In the genomic region with DNA sequence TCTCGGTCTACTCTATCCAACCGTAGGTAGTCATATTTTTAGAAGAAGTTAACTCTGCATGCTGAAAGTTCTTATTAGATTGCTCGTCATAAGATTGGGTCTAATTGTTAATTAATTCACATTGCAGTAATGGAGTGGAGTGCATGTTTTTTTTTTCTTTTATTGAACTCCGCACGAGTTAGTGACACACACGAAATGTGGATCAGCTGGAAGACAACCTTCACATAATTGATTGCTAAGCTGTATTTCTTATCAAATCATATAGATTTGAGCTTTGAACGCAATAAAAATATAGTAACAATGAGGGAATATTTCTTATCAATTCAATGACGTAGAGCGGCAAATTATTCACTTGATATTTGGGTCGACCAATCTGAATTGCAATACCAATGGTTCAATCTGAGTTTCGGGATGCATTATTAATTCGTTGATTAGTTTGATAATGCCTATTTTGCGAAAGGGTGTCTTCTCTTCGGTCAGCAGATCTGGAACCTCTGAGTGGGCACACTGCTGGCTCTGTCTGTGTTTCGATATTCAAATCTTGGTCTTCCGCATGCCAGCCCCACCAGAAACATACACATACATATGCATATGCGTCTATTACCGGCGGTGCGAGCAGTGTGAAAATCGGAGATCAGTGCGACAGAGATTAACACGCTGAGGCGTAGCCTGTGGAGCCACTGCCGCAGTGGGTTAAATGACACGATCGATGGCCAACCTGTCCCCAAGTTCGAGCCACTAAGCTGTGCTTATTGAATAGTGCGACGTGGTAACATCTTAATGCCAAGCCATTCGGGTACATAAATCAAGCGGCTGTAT, we compare ENCODE assay signal across 1 fruit fly cellular context.
TF ChIP-seq lines count a peak whose summit lies in the region.

No protein-coding gene starts in this region.

TF ChIP-seq in whole organism, embryonic, 481 proteins besides CTCF, POLR2A, EP300 and RAD21 (continued from another document):
- TF ChIP-seq CG5180 (GFP tag; optimal IDR thresholded peaks at IDR 0.05; lab: Kevin White, UChicago), result no peak
- 0 out of 2 replicates have a peak, but pooled peaks have one; percentile 17 for TF ChIP-seq al (GFP tag; IDR thresholded peaks at IDR 0.05; lab: Robert Waterston, UW)
- no peak for TF ChIP-seq CG17802 (tag; optimal IDR thresholded peaks at IDR 0.05; lab: Kevin White, UChicago)
- no peak for TF ChIP-seq H15 (GFP tag; IDR thresholded peaks at IDR 0.05; lab: Robert Waterston, UW)
- no peak for TF ChIP-seq Kr (GFP tag; optimal IDR thresholded peaks at IDR 0.05; lab: Kevin White, UChicago)
- TF ChIP-seq CG14710 (tag; optimal IDR thresholded peaks at IDR 0.05; lab: Kevin White, UChicago), result no peak
- no peak for TF ChIP-seq CG12155 (GFP tag; optimal IDR thresholded peaks at IDR 0.05; lab: Kevin White, UChicago)
- no peak for TF ChIP-seq CG10321 (GFP tag; IDR thresholded peaks at IDR 0.05; lab: Robert Waterston, UW)
- TF ChIP-seq CG18599 (GFP tag; optimal IDR thresholded peaks at IDR 0.05; lab: Kevin White, UChicago), result peak; percentile 22
- no peak for TF ChIP-seq shn (GFP tag; optimal IDR thresholded peaks at IDR 0.05; lab: Kevin White, UChicago)
- no peak for TF ChIP-seq pfk (GFP tag; optimal IDR thresholded peaks at IDR 0.05; lab: Kevin White, UChicago)
- peak; percentile 20 for TF ChIP-seq CG10209 (GFP tag; optimal IDR thresholded peaks at IDR 0.05; lab: Kevin White, UChicago)
- TF ChIP-seq CG15601 (tag; optimal IDR thresholded peaks at IDR 0.05; lab: Kevin White, UChicago), result no peak
- TF ChIP-seq pzg (GFP tag; optimal IDR thresholded peaks at IDR 0.05; lab: Kevin White, UChicago), result no peak
- TF ChIP-seq lmd (GFP tag; IDR thresholded peaks at IDR 0.05; lab: Robert Waterston, UW), result peak; percentile 29; the same call in 1 of the 2 replicates
- TF ChIP-seq Max (GFP tag; optimal IDR thresholded peaks at IDR 0.05; lab: Kevin White, UChicago), result peak; percentile 9
- no peak for TF ChIP-seq tna (GFP tag; IDR thresholded peaks at IDR 0.05; lab: Robert Waterston, UW; ENCODE audit: partially characterized antibody)
- no peak for TF ChIP-seq otp (GFP tag; IDR thresholded peaks at IDR 0.05; lab: Robert Waterston, UW)
- TF ChIP-seq zfh2 (GFP tag; optimal IDR thresholded peaks at IDR 0.05; lab: Kevin White, UChicago), result peak; percentile 15
- no peak for TF ChIP-seq CG2889 (GFP tag; IDR thresholded peaks at IDR 0.05; lab: Robert Waterston, UW)
- no peak for TF ChIP-seq Sox102F (GFP tag; optimal IDR thresholded peaks at IDR 0.05; lab: Kevin White, UChicago)
- TF ChIP-seq sc (optimal IDR thresholded peaks at IDR 0.05; lab: Kevin White, UChicago), result no peak
- TF ChIP-seq sc (GFP tag; optimal IDR thresholded peaks at IDR 0.05; lab: Kevin White, UChicago), result no peak
- no peak for TF ChIP-seq ash1 (GFP tag; optimal IDR thresholded peaks at IDR 0.05; lab: Kevin White, UChicago)
- no peak for TF ChIP-seq Asciz (GFP tag; optimal IDR thresholded peaks at IDR 0.05; lab: Kevin White, UChicago)
- TF ChIP-seq CG4404 (GFP tag; IDR thresholded peaks at IDR 0.05; lab: Robert Waterston, UW), result no peak
- TF ChIP-seq corto (GFP tag; optimal IDR thresholded peaks at IDR 0.05; lab: Kevin White, UChicago), result no peak
- no peak for TF ChIP-seq gt (GFP tag; IDR thresholded peaks at IDR 0.05; lab: Robert Waterston, UW)
- no peak for TF ChIP-seq nau (GFP tag; optimal IDR thresholded peaks at IDR 0.05; lab: Kevin White, UChicago)
- TF ChIP-seq D19A (tag; optimal IDR thresholded peaks at IDR 0.05; lab: Kevin White, UChicago), result peak; percentile 69
- TF ChIP-seq gce (GFP tag; IDR thresholded peaks at IDR 0.05; lab: Robert Waterston, UW), result no peak
- no peak for TF ChIP-seq pnt (GFP tag; optimal IDR thresholded peaks at IDR 0.05; lab: Kevin White, UChicago)
- no peak for TF ChIP-seq zen (tag; optimal IDR thresholded peaks at IDR 0.05; lab: Kevin White, UChicago)
- no peak for TF ChIP-seq kah (GFP tag; optimal IDR thresholded peaks at IDR 0.05; lab: Kevin White, UChicago)
- TF ChIP-seq vnd (GFP tag; IDR thresholded peaks at IDR 0.05; lab: Robert Waterston, UW; ENCODE audit: partially characterized antibody), result no peak
- no peak for TF ChIP-seq ab (GFP tag; optimal IDR thresholded peaks at IDR 0.05; lab: Kevin White, UChicago)
- TF ChIP-seq Ada2b (GFP tag; IDR thresholded peaks at IDR 0.05; lab: Robert Waterston, UW), result 0 out of 2 replicates have a peak, but pooled peaks have one; percentile 29
- no peak for TF ChIP-seq odd (GFP tag; optimal IDR thresholded peaks at IDR 0.05; lab: Kevin White, UChicago)
- peak; percentile 36 for TF ChIP-seq grau (tag; optimal IDR thresholded peaks at IDR 0.05; lab: Kevin White, UChicago)
- TF ChIP-seq CG9932 (GFP tag; IDR thresholded peaks at IDR 0.05; lab: Robert Waterston, UW), result peak; percentile 19; the same call in 1 of the 2 replicates
- no peak for TF ChIP-seq caup (GFP tag; optimal IDR thresholded peaks at IDR 0.05; lab: Kevin White, UChicago; ENCODE audit: severe bottlenecking)
- peak; percentile 40 for TF ChIP-seq CG9727 (GFP tag; optimal IDR thresholded peaks at IDR 0.05; lab: Kevin White, UChicago)
- TF ChIP-seq CG1024 (GFP tag; IDR thresholded peaks at IDR 0.05; lab: Robert Waterston, UW), result no peak
- TF ChIP-seq Dip3 (GFP tag; optimal IDR thresholded peaks at IDR 0.05; lab: Kevin White, UChicago), result peak; percentile 11
- TF ChIP-seq CG15269 (tag; optimal IDR thresholded peaks at IDR 0.05; lab: Kevin White, UChicago), result no peak
- no peak for TF ChIP-seq prd (optimal IDR thresholded peaks at IDR 0.05; lab: Kevin White, UChicago)
- TF ChIP-seq prd (GFP tag; IDR thresholded peaks at IDR 0.05; lab: Robert Waterston, UW), result 0 out of 3 replicates have a peak, but pooled peaks have one; percentile 26
- TF ChIP-seq CG6765 (GFP tag; optimal IDR thresholded peaks at IDR 0.05; lab: Kevin White, UChicago), result no peak
- TF ChIP-seq CG42726 (GFP tag; IDR thresholded peaks at IDR 0.05; lab: Robert Waterston, UW; ENCODE audit: partially characterized antibody), result no peak
- TF ChIP-seq CG17328 (GFP tag; IDR thresholded peaks at IDR 0.05; lab: Robert Waterston, UW), result no peak
- TF ChIP-seq CG11247 (GFP tag; IDR thresholded peaks at IDR 0.05; lab: Robert Waterston, UW), result no peak
- TF ChIP-seq bowl (GFP tag; IDR thresholded peaks at IDR 0.05; lab: Robert Waterston, UW), result no peak
- no peak for TF ChIP-seq CG11456 (GFP tag; IDR thresholded peaks at IDR 0.05; lab: Robert Waterston, UW)
- TF ChIP-seq gsb-n (tag; optimal IDR thresholded peaks at IDR 0.05; lab: Kevin White, UChicago), result no peak
- TF ChIP-seq CG33557 (GFP tag; optimal IDR thresholded peaks at IDR 0.05; lab: Kevin White, UChicago), result no peak
- no peak for TF ChIP-seq Taf1 (GFP tag; IDR thresholded peaks at IDR 0.05; lab: Robert Waterston, UW)
- no peak for TF ChIP-seq CG14050 (GFP tag; IDR thresholded peaks at IDR 0.05; lab: Robert Waterston, UW)
- TF ChIP-seq CG1647 (GFP tag; optimal IDR thresholded peaks at IDR 0.05; lab: Kevin White, UChicago), result no peak
- TF ChIP-seq CG4730 (GFP tag; IDR thresholded peaks at IDR 0.05; lab: Robert Waterston, UW), result no peak
- TF ChIP-seq ranshi (GFP tag; IDR thresholded peaks at IDR 0.05; lab: Robert Waterston, UW), result no peak
- no peak for TF ChIP-seq CG13624 (GFP tag; optimal IDR thresholded peaks at IDR 0.05; lab: Kevin White, UChicago)
- no peak for TF ChIP-seq lov (optimal IDR thresholded peaks at IDR 0.05; lab: Kevin White, UChicago)
- no peak for TF ChIP-seq lov (GFP tag; IDR thresholded peaks at IDR 0.05; lab: Robert Waterston, UW)
- TF ChIP-seq ATbp (GFP tag; optimal IDR thresholded peaks at IDR 0.05; lab: Kevin White, UChicago), result no peak
- TF ChIP-seq Jarid2 (GFP tag; optimal IDR thresholded peaks at IDR 0.05; lab: Kevin White, UChicago), result no peak
- TF ChIP-seq Rx (GFP tag; IDR thresholded peaks at IDR 0.05; lab: Robert Waterston, UW), result no peak
- no peak for TF ChIP-seq Myb (GFP tag; optimal IDR thresholded peaks at IDR 0.05; lab: Kevin White, UChicago)
- TF ChIP-seq gem (tag; optimal IDR thresholded peaks at IDR 0.05; lab: Kevin White, UChicago), result peak; percentile 30
- TF ChIP-seq toy (GFP tag; IDR thresholded peaks at IDR 0.05; lab: Robert Waterston, UW), result no peak
- TF ChIP-seq Sox100B (GFP tag; optimal IDR thresholded peaks at IDR 0.05; lab: Kevin White, UChicago), result peak; percentile 28
- TF ChIP-seq NK7.1 (GFP tag; optimal IDR thresholded peaks at IDR 0.05; lab: Kevin White, UChicago), result no peak
- TF ChIP-seq slp2 (GFP tag; optimal IDR thresholded peaks at IDR 0.05; lab: Kevin White, UChicago), result no peak
- no peak for TF ChIP-seq grn (GFP tag; optimal IDR thresholded peaks at IDR 0.05; lab: Kevin White, UChicago)
- no peak for TF ChIP-seq wek (GFP tag; optimal IDR thresholded peaks at IDR 0.05; lab: Kevin White, UChicago)
